Worm (Caenorhabditis elegans) whole organism, late embryonic: ENCODE measurements around the gene Y39B6A.10.

Experiments used
- F13H6.1 ChIP-seq: sonication (generic microtip); optimal IDR thresholded peaks from 2 replicates; lab custom pipeline; 2016; ENCODE audit warnings: missing genetic modification characterization, missing compliant biosample characterization
- ama-1 ChIP-seq: fragments of 150-350 bp; optimal IDR thresholded peaks from 2 replicates; lab custom pipeline; 2014
- ceh-30 ChIP-seq: fragments of 150-350 bp; optimal IDR thresholded peaks from 2 replicates; lab custom pipeline; 2014; ENCODE audit warnings: missing biosample characterization, missing genetic modification characterization
- ceh-34 ChIP-seq: sonication (generic microtip); optimal IDR thresholded peaks from 2 replicates; lab custom pipeline; 2016; ENCODE audit warnings: mild to moderate bottlenecking, missing genetic modification characterization, missing compliant biosample characterization
- ceh-9 ChIP-seq: sonication (generic microtip); optimal IDR thresholded peaks from 2 replicates; lab custom pipeline; 2016; ENCODE audit warnings: mild to moderate bottlenecking, missing genetic modification characterization, inconsistent platforms, missing compliant biosample characterization
- che-1 ChIP-seq: sonication (generic microtip); optimal IDR thresholded peaks from 2 replicates; lab custom pipeline; 2016; ENCODE audit warnings: mild to moderate bottlenecking, missing genetic modification characterization, missing compliant biosample characterization
- fkh-6 ChIP-seq: sonication (generic microtip); optimal IDR thresholded peaks from 2 replicates; lab custom pipeline; 2016; ENCODE audit warnings: missing genetic modification characterization, missing compliant biosample characterization
- nhr-11 ChIP-seq: fragments of 150-350 bp; optimal IDR thresholded peaks from 2 replicates; lab custom pipeline; 2014; ENCODE audit warnings: missing biosample characterization, missing genetic modification characterization
- pha-4 ChIP-seq: fragments of 150-350 bp; optimal IDR thresholded peaks from 2 replicates; lab custom pipeline; 2018; ENCODE audit warnings: missing biosample characterization, missing genetic modification reagents, missing genetic modification characterization
- tbx-7 ChIP-seq: sonication (generic microtip); optimal IDR thresholded peaks from 2 replicates; lab custom pipeline; 2016; ENCODE audit warnings: missing genotype, missing genetic modification characterization, missing compliant biosample characterization
- ttx-3 ChIP-seq: sonication (generic microtip); optimal IDR thresholded peaks from 2 replicates; lab custom pipeline; 2016; ENCODE audit warnings: missing genetic modification reagents, missing genetic modification characterization, missing compliant biosample characterization
- unc-42 ChIP-seq: sonication (generic microtip); optimal IDR thresholded peaks from 2 replicates; lab custom pipeline; 2016; ENCODE audit warnings: missing genotype, missing genetic modification characterization, missing compliant biosample characterization

ce11 chrV:19129497-19130212 is 3.8 kb downstream of the Y39B6A.10 start:
- no peak for TF ChIP-seq che-1 (tag; lab: Kevin White, UChicago)
- TF ChIP-seq fkh-6 = no peak
- no peak for TF ChIP-seq F13H6.1 (tag; lab: Kevin White, UChicago)
- no peak for TF ChIP-seq nhr-11 (tag; lab: Kevin White, UChicago)
- no peak for TF ChIP-seq ama-1 (lab: Kevin White, UChicago)
- TF ChIP-seq ttx-3 = no peak
- no peak for TF ChIP-seq ceh-34
- no peak for TF ChIP-seq unc-42 (tag; lab: Kevin White, UChicago)
- no peak for TF ChIP-seq ceh-30
- TF ChIP-seq tbx-7 (tag; lab: Kevin White, UChicago) = no peak
- TF ChIP-seq pha-4 (tag; lab: Kevin White, UChicago) = no peak
- TF ChIP-seq ceh-9 (tag; lab: Kevin White, UChicago) = no peak
